Worm (Caenorhabditis elegans) whole organism, L1 larva: Measurements from ENCODE around the gene npp-1.

ENCODE experiments used
- ama-1 ChIP-seq: fragments of 150-350 bp; optimal IDR thresholded peaks from 2 replicates; lab custom pipeline; 2014
- ces-1 ChIP-seq: fragments of 150-350 bp; optimal IDR thresholded peaks from 2 replicates; lab custom pipeline; 2014; ENCODE audit warnings: missing biosample characterization, missing genetic modification reagents, missing genetic modification characterization
- efl-1 ChIP-seq, 4 experiments: fragments of 150-350 bp; optimal IDR thresholded peaks in 3 of 4; peaks in 1 of 4; 1 replicate in 1 of 4; 2 replicates in 3 of 4; lab custom pipeline; 2014; ENCODE audit warnings: missing biosample characterization in 2 of 4, missing genetic modification characterization in 2 of 4, missing genetic modification reagents in 2 of 4
- egl-27 ChIP-seq, 2 experiments: fragments of 150-350 bp in 1 of 2; sonication (generic microtip); optimal IDR thresholded peaks; 3 replicates each; lab custom pipeline; 2017 to 2018; ENCODE audit warnings: missing biosample characterization in 2 of 2, missing genetic modification characterization in 2 of 2, missing genetic modification reagents in 2 of 2
- fkh-10 ChIP-seq: sonication (generic microtip); optimal IDR thresholded peaks from 2 replicates; lab custom pipeline; 2017; ENCODE audit warnings: missing biosample characterization, missing genetic modification reagents, missing genetic modification characterization
- lin-15B ChIP-seq: fragments of 150-350 bp; sonication (generic microtip); optimal IDR thresholded peaks from 3 replicates; lab custom pipeline; 2014; ENCODE audit warnings: missing biosample characterization, missing genetic modification characterization
- nhr-11 ChIP-seq: fragments of 150-350 bp; optimal IDR thresholded peaks from 2 replicates; lab custom pipeline; 2014; ENCODE audit warnings: missing biosample characterization, missing genetic modification characterization
- nhr-12 ChIP-seq: sonication (generic microtip); optimal IDR thresholded peaks from 2 replicates; lab custom pipeline; 2017; ENCODE audit warnings: missing biosample characterization, missing genetic modification characterization
- tlp-1 ChIP-seq: fragments of 150-350 bp; optimal IDR thresholded peaks from 2 replicates; lab custom pipeline; 2014; ENCODE audit warnings: missing biosample characterization, missing genetic modification characterization
- ztf-4 ChIP-seq: fragments of 150-350 bp; optimal IDR thresholded peaks from 2 replicates; lab custom pipeline; 2014; ENCODE audit warnings: missing biosample characterization, missing genetic modification characterization

DNA sequence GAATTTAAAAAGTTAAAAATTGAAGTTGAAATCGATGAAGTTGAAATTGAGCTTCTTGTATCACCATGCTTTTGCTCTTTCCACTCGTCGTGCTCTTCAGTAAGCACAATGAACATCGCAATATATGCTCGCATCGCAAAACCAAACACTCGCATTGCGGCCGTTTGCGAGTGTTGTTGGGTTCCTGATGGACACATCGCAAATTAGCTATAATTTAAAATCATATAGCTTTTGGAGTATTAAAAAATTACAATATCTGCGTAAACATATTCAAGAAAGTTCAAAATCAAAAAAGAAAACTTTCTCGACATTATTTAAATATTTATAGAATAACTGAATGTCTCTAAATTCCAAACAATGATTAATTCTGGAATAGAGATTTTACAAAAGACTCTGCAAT, 16.2 kb upstream of the npp-1 start, which contains the start of gene K07F5.17:
- TF ChIP-seq ztf-4 (tag; lab: Kevin White, UChicago) (no peak), ama-1 (lab: Kevin White, UChicago) (no peak), fkh-10 (GFP tag; lab: Kevin White, UChicago) (no peak), lin-15B (tag; lab: Kevin White, UChicago) (no peak), tlp-1 (tag; lab: Kevin White, UChicago) (no peak), ces-1 (GFP tag; lab: Kevin White, UChicago) (no peak), nhr-11 (tag; lab: Kevin White, UChicago) (no peak), egl-27 (tag; optimal IDR thresholded peaks at IDR 0.05; lab: Kevin White, UChicago) (no peak), nhr-12 (tag; lab: Kevin White, UChicago) (no peak), efl-1 (optimal IDR thresholded peaks at IDR 0.05; lab: Kevin White, UChicago) (no peak), efl-1 (GFP tag; optimal IDR thresholded peaks at IDR 0.05 in 1 of 2; lab: Kevin White, UChicago) (no peak)
